Fruit fly (Drosophila melanogaster) whole organism, embryonic: Measurements from ENCODE around the gene Ubi-p63E.
A peak's percentile ranks its signal among the peaks of the same experiment; 100 is the strongest.

Source experiments
- Adf1 ChIP-seq: fragments of 200-800 bp; sonication (Bioruptor generic); IDR thresholded peaks from 2 replicates; pipeline ENCODE4 v1.3.6; 2022; ENCODE audit warnings: missing biosample characterization, missing genetic modification characterization
- Aef1 ChIP-seq: fragments of 200-800 bp; sonication (Bioruptor generic); IDR thresholded peaks from 3 replicates; pipeline ENCODE4 v1.3.6; 2022; ENCODE audit warnings: missing biosample characterization, missing genetic modification characterization
- Antp ChIP-seq: fragments of 200-800 bp; sonication (Bioruptor generic); optimal IDR thresholded peaks from 3 replicates; lab custom pipeline; 2016; ENCODE audit warnings: missing biosample characterization, missing genetic modification characterization
- CG10274 ChIP-seq: fragments of 200-800 bp; sonication (Bioruptor generic); optimal IDR thresholded peaks from 3 replicates; lab custom pipeline; 2017; ENCODE audit warnings: missing biosample characterization, mild to moderate bottlenecking, missing genetic modification characterization
- CG10565 ChIP-seq: fragments of 200-800 bp; sonication (Bioruptor generic); optimal IDR thresholded peaks from 3 replicates; lab custom pipeline; 2016; ENCODE audit warnings: missing biosample characterization, mild to moderate bottlenecking, missing genetic modification characterization
- CG10654 ChIP-seq: fragments of 200-800 bp; sonication (Bioruptor generic); optimal IDR thresholded peaks from 2 replicates; lab custom pipeline; 2016; ENCODE audit warnings: missing biosample characterization, missing genetic modification characterization
- CG11560 ChIP-seq: fragments of 200-800 bp; sonication (Bioruptor generic); IDR thresholded peaks from 3 replicates; pipeline ENCODE4 v1.3.6; 2022; ENCODE audit warnings: missing biosample characterization, missing genetic modification characterization
- CG12219 ChIP-seq: fragments of 200-800 bp; sonication (Bioruptor generic); optimal IDR thresholded peaks from 3 replicates; lab custom pipeline; 2018; ENCODE audit warnings: missing biosample characterization, mild to moderate bottlenecking, missing genetic modification characterization
- CG12391 ChIP-seq: fragments of 200-800 bp; sonication (Bioruptor generic); optimal IDR thresholded peaks from 3 replicates; lab custom pipeline; 2018; ENCODE audit warnings: missing biosample characterization, mild to moderate bottlenecking, missing genetic modification characterization, moderate library complexity
- CG13624 ChIP-seq: fragments of 200-800 bp; sonication (Bioruptor generic); optimal IDR thresholded peaks from 2 replicates; lab custom pipeline; 2016; ENCODE audit warnings: missing biosample characterization, missing genetic modification characterization
- CG1529 ChIP-seq: fragments of 200-800 bp; sonication (Bioruptor generic); optimal IDR thresholded peaks from 3 replicates; lab custom pipeline; 2018; ENCODE audit warnings: missing biosample characterization, missing genetic modification characterization
- CG17568 ChIP-seq: fragments of 200-800 bp; sonication (Bioruptor generic); optimal IDR thresholded peaks from 2 replicates; lab custom pipeline; 2018; ENCODE audit warnings: missing biosample characterization, mild to moderate bottlenecking, missing genetic modification characterization, moderate library complexity
- CG18619 ChIP-seq: fragments of 200-800 bp; sonication (Bioruptor generic); optimal IDR thresholded peaks from 3 replicates; lab custom pipeline; 2017; ENCODE audit warnings: missing biosample characterization, mild to moderate bottlenecking, missing genetic modification characterization
- CG2120 ChIP-seq: fragments of 200-800 bp; sonication (Bioruptor generic); optimal IDR thresholded peaks from 3 replicates; lab custom pipeline; 2016; ENCODE audit warnings: missing biosample characterization, missing genetic modification characterization
- CG3065 ChIP-seq: fragments of 200-800 bp; sonication (Bioruptor generic); optimal IDR thresholded peaks from 2 replicates; lab custom pipeline; 2016; ENCODE audit warnings: missing biosample characterization, missing genetic modification characterization
- CG31441 ChIP-seq: fragments of 200-800 bp; sonication (Bioruptor generic); IDR thresholded peaks from 2 replicates; pipeline ENCODE4 v1.3.6; 2022; ENCODE audit warnings: missing biosample characterization, missing genetic modification characterization
- CG4328 ChIP-seq: fragments of 200-800 bp; sonication (Bioruptor generic); optimal IDR thresholded peaks from 3 replicates; lab custom pipeline; 2017; ENCODE audit warnings: missing biosample characterization, missing genetic modification reagents, missing genetic modification characterization
- CG4404 ChIP-seq: fragments of 200-800 bp; sonication (Bioruptor generic); IDR thresholded peaks from 2 replicates; pipeline ENCODE4 v1.3.6; 2022; ENCODE audit warnings: missing biosample characterization, missing genetic modification characterization
- CG5953 ChIP-seq: fragments of 200-800 bp; sonication (Bioruptor generic); IDR thresholded peaks from 2 replicates; pipeline ENCODE4 v1.3.6; 2022; ENCODE audit warnings: missing biosample characterization, missing genetic modification characterization
- CG8388 ChIP-seq: fragments of 200-800 bp; sonication (Bioruptor generic); optimal IDR thresholded peaks from 2 replicates; lab custom pipeline; 2019; ENCODE audit warnings: missing biosample characterization, mild to moderate bottlenecking, missing genetic modification characterization, moderate library complexity
- CG9437 ChIP-seq: fragments of 200-800 bp; sonication (Bioruptor generic); optimal IDR thresholded peaks from 2 replicates; lab custom pipeline; 2018; ENCODE audit warnings: missing biosample characterization, mild to moderate bottlenecking, missing genetic modification characterization
- CG9876 ChIP-seq: fragments of 200-800 bp; sonication (Bioruptor generic); optimal IDR thresholded peaks from 2 replicates; lab custom pipeline; 2016; ENCODE audit warnings: missing biosample characterization, missing genetic modification characterization
- Dfd ChIP-seq, 2 experiments: fragments of >200 bp; optimal IDR thresholded peaks; 2 replicates each; lab custom pipeline; 2017; ENCODE audit warnings: missing biosample characterization in 2 of 2, missing genetic modification characterization in 2 of 2
- Dref ChIP-seq: fragments of 200-800 bp; sonication (Bioruptor generic); IDR thresholded peaks from 2 replicates; pipeline ENCODE4 v1.3.6; 2022; ENCODE audit warnings: missing biosample characterization, missing genetic modification characterization
- Ets65A ChIP-seq: fragments of 200-800 bp; sonication (Bioruptor generic); peaks from one replicate; lab custom pipeline; 2016; ENCODE audit warnings: missing biosample characterization, missing genetic modification characterization
- HLH3B ChIP-seq: fragments of 200-800 bp; sonication (Bioruptor generic); IDR thresholded peaks from 2 replicates; pipeline ENCODE4 v1.3.6; 2022; ENCODE audit warnings: missing biosample characterization, missing genetic modification characterization
- MTF-1 ChIP-seq: fragments of 200-800 bp; sonication (Bioruptor generic); optimal IDR thresholded peaks from 2 replicates; lab custom pipeline; 2018; ENCODE audit warnings: missing biosample characterization, mild to moderate bottlenecking, missing genetic modification characterization, borderline replicate concordance
- Mad ChIP-seq: fragments of 200-800 bp; sonication (Bioruptor generic); optimal IDR thresholded peaks from 2 replicates; lab custom pipeline; 2016; ENCODE audit warnings: missing biosample characterization, missing genetic modification characterization
- Myb ChIP-seq: fragments of 200-800 bp; sonication (Bioruptor generic); optimal IDR thresholded peaks from 2 replicates; lab custom pipeline; 2016; ENCODE audit warnings: missing biosample characterization, missing genetic modification characterization
- NC2β ChIP-seq: fragments of 200-800 bp; sonication (Bioruptor generic); optimal IDR thresholded peaks from 2 replicates; lab custom pipeline; 2016; ENCODE audit warnings: missing biosample characterization, missing genetic modification characterization
- Nf-YC ChIP-seq: fragments of 200-800 bp; optimal IDR thresholded peaks from 3 replicates; lab custom pipeline; 2019; ENCODE audit warnings: missing biosample characterization, mild to moderate bottlenecking, missing genetic modification characterization, moderate library complexity
- Oaz ChIP-seq: fragments of 200-800 bp; sonication (Bioruptor generic); IDR thresholded peaks from 2 replicates; pipeline ENCODE4 v1.3.6; 2022; ENCODE audit warnings: missing biosample characterization, missing genetic modification characterization
- Rx ChIP-seq: fragments of 200-800 bp; sonication (Bioruptor generic); IDR thresholded peaks from 2 replicates; pipeline ENCODE4 v1.3.6; 2022; ENCODE audit warnings: missing biosample characterization, missing genetic modification characterization
- Taf1 ChIP-seq: fragments of 200-800 bp; sonication (Bioruptor generic); IDR thresholded peaks from 2 replicates; pipeline ENCODE4 v1.3.6; 2022; ENCODE audit warnings: missing biosample characterization, missing genetic modification characterization
- ab ChIP-seq: fragments of 200-800 bp; sonication (Bioruptor generic); optimal IDR thresholded peaks from 2 replicates; lab custom pipeline; 2016; ENCODE audit warnings: missing biosample characterization, missing genetic modification characterization
- amos ChIP-seq: fragments of 200-800 bp; sonication (Bioruptor generic); IDR thresholded peaks from 2 replicates; pipeline ENCODE4 v1.3.6; 2022; ENCODE audit warnings: missing biosample characterization, missing genetic modification characterization; ENCODE audit not compliant: partially characterized antibody
- bigmax ChIP-seq: fragments of 200-800 bp; sonication (Bioruptor generic); optimal IDR thresholded peaks from 2 replicates; lab custom pipeline; 2018; ENCODE audit warnings: missing biosample characterization, mild to moderate bottlenecking, missing genetic modification characterization
- corto ChIP-seq: fragments of 200-800 bp; sonication (Bioruptor generic); optimal IDR thresholded peaks from 2 replicates; lab custom pipeline; 2016; ENCODE audit warnings: missing biosample characterization, mild to moderate bottlenecking, missing genetic modification characterization, moderate library complexity
- dan ChIP-seq: fragments of 200-800 bp; sonication (Bioruptor generic); IDR thresholded peaks from 2 replicates; pipeline ENCODE4 v1.3.6; 2022; ENCODE audit warnings: missing biosample characterization, missing genetic modification characterization
- ewg ChIP-seq: fragments of 200-800 bp; sonication (Bioruptor generic); optimal IDR thresholded peaks from 3 replicates; lab custom pipeline; 2017; ENCODE audit warnings: mild to moderate bottlenecking, missing biosample characterization, missing genetic modification reagents, missing genetic modification characterization
- fd102C ChIP-seq: fragments of 200-800 bp; sonication (Bioruptor generic); optimal IDR thresholded peaks from 2 replicates; lab custom pipeline; 2018; ENCODE audit warnings: missing biosample characterization, mild to moderate bottlenecking, missing genetic modification characterization, moderate library complexity
- gcm2 ChIP-seq: fragments of 200-800 bp; sonication (Bioruptor generic); optimal IDR thresholded peaks from 2 replicates; lab custom pipeline; 2016; ENCODE audit warnings: missing biosample characterization, missing genetic modification characterization
- gro ChIP-seq: fragments of 200-800 bp; sonication (Bioruptor generic); optimal IDR thresholded peaks from 2 replicates; lab custom pipeline; 2016; ENCODE audit warnings: missing biosample characterization, missing genetic modification characterization
- pb ChIP-seq: fragments of 200-800 bp; sonication (Bioruptor generic); optimal IDR thresholded peaks from 3 replicates; lab custom pipeline; 2016; ENCODE audit warnings: missing biosample characterization, missing genetic modification characterization
- psq ChIP-seq: fragments of 200-800 bp; sonication (Bioruptor generic); optimal IDR thresholded peaks from 2 replicates; lab custom pipeline; 2017; ENCODE audit warnings: missing biosample characterization, missing genetic modification characterization
- sc ChIP-seq, 3 experiments: fragments of >200 bp in 2 of 3; fragments of 200-800 bp in 1 of 3; sonication (Bioruptor generic) in 1 of 3; optimal IDR thresholded peaks; 2 replicates in 2 of 3; 3 replicates in 1 of 3; lab custom pipeline; 2017; ENCODE audit warnings: mild to moderate bottlenecking in 1 of 3, missing biosample characterization in 1 of 3, missing genetic modification characterization in 1 of 3, missing genetic modification reagents in 1 of 3
- sna ChIP-seq: fragments of 200-800 bp; sonication (Bioruptor generic); IDR thresholded peaks from 2 replicates; pipeline ENCODE4 v1.3.6; 2022; ENCODE audit warnings: missing biosample characterization, missing genetic modification characterization; ENCODE audit not compliant: partially characterized antibody
- tap ChIP-seq: fragments of 200-800 bp; optimal IDR thresholded peaks from 3 replicates; lab custom pipeline; 2019; ENCODE audit warnings: missing biosample characterization, mild to moderate bottlenecking, missing genetic modification characterization, moderate library complexity
- zf30C ChIP-seq: fragments of 200-800 bp; sonication (Bioruptor generic); optimal IDR thresholded peaks from 3 replicates; lab custom pipeline; 2018; ENCODE audit warnings: missing biosample characterization, mild to moderate bottlenecking, missing genetic modification characterization

Ubi-p63E gene

DNA sequence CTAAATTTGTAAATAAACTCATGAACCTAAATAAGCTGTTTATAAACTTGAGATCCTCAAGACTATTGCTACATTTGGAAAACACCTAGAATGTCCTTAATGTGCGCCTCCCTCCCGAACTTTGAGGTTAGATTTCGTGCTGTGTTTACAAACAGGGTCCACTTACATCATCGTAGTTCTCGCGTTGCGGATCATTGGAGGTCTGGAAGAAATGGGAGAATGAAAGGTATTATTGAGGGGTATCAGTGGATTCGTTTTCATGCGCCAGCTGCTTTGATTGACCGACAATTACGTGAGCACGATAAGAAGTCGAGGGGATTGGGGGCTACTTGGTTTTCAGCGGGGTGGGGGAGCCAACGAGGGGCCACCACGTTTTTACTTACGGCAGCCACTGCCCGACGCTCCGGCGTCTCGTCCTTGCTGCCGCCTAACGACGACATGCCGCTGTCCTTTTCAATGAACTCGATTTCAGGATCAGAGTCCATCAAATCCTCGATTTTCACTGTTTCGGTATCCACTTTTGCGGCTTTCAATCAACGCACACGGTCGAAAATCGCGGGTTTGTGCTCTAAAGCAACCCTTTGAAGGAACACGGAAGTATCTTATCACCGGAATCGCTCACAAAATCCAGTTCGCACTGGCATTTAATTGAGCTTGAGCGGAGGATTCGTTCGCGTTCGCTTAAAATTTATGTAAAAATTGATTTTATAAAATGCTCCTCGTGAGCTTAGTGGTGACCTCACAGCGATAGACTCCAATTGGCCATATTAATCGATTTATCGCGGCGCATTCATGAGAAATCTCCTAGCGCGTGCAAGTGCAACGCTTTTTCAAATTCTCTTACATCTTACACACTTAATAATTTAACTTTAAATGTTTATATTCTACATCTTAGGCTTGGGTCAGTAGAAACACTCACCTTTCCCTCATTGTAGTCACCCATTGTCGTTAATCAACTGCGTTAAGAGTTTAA lies 6.1 kb upstream of the Ubi-p63E start (continued):
- TF ChIP-seq HLH3B (GFP tag; lab: Robert Waterston, UW) (no peak), CG4404 (GFP tag; lab: Robert Waterston, UW) (no peak), Nf-YC (tag; lab: Kevin White, UChicago) (no peak), dan (no peak), Adf1 (no peak), Aef1 (GFP tag; lab: Robert Waterston, UW) (no peak), Ets65A (GFP tag; lab: Kevin White, UChicago) (no peak), CG5953 (GFP tag; lab: Robert Waterston, UW) (no peak), CG31441 (no peak), Dfd (GFP tag; optimal IDR thresholded peaks at IDR 0.05; lab: Kevin White, UChicago) (no peak), tap (tag; lab: Kevin White, UChicago) (no peak), CG11560 (no peak), CG18619 (GFP tag; lab: Kevin White, UChicago) (no peak), CG10654 (GFP tag; lab: Kevin White, UChicago) (no peak), CG4328 (GFP tag; lab: Kevin White, UChicago) (no peak), Oaz (GFP tag; lab: Robert Waterston, UW) (no peak), corto (GFP tag; lab: Kevin White, UChicago) (no peak), sc (optimal IDR thresholded peaks at IDR 0.05; lab: Kevin White, UChicago) (no peak), sc (GFP tag; optimal IDR thresholded peaks at IDR 0.05; lab: Kevin White, UChicago) (no peak), Rx (GFP tag; lab: Robert Waterston, UW) (no peak), fd102C (GFP tag; lab: Kevin White, UChicago) (no peak), Antp (GFP tag; lab: Kevin White, UChicago) (no peak), NC2β (peak; percentile 6), gcm2 (GFP tag; lab: Kevin White, UChicago) (no peak), CG9437 (peak; percentile 24), ab (GFP tag; lab: Kevin White, UChicago) (no peak), pb (GFP tag; lab: Kevin White, UChicago) (no peak), CG10565 (no peak), Myb (peak; percentile 99), psq (GFP tag; lab: Kevin White, UChicago) (no peak), bigmax (peak; percentile 90), CG12391 (no peak), Taf1 (GFP tag; lab: Robert Waterston, UW) (no peak), CG13624 (GFP tag; lab: Kevin White, UChicago) (no peak), Mad (GFP tag; lab: Kevin White, UChicago) (peak; percentile 1), gro (GFP tag; lab: Kevin White, UChicago) (no peak), CG17568 (peak; percentile 8), sna (GFP tag; lab: Robert Waterston, UW) (no peak), CG10274 (GFP tag; lab: Kevin White, UChicago) (no peak), CG8388 (GFP tag; lab: Kevin White, UChicago) (no peak), CG1529 (GFP tag; lab: Kevin White, UChicago) (no peak), zf30C (GFP tag; lab: Kevin White, UChicago) (no peak), CG12219 (GFP tag; lab: Kevin White, UChicago) (no peak), MTF-1 (GFP tag; lab: Kevin White, UChicago) (no peak), amos (GFP tag; lab: Robert Waterston, UW) (peak; percentile 61; the same call in 1 of the 2 replicates), CG9876 (GFP tag; lab: Kevin White, UChicago) (no peak), ewg (GFP tag; lab: Kevin White, UChicago) (no peak), CG3065 (GFP tag; lab: Kevin White, UChicago) (no peak), Dref (GFP tag; lab: Robert Waterston, UW) (peak; percentile 96), CG2120 (no peak)
